Worm (Caenorhabditis elegans): ENCODE data around the gene unc-97.

The unc-97 gene

DNA sequence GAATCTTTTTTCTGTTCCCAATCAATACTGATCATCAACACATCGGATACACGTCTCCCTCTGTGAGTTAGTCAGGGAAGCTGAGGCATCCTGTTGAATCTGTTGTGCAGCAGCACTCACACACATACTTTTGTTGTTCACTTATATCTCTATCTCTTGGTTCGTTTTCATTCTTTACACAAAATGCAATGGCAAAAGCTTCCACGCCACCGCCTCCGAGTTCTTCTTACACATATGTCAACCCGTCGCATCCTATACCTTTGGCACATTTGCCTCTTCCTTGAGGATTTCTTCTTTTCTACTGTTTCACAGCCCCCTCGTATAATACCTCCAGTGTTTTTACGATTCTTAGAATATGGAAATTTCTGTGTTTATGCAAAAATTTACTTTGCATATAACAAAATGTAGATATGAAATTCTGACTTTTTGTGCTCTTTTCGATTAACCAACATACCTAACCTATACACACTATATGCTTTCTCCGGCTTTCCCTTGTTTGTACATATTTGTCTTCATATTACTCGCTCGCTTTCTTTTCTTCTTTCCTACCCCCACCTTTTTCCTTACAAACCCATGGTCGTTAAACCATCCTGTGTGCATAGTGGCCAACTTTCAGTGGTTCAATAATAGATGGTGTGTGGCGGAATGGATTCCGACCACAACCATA is at the start of gene unc-97:
Gene unc-97, plus strand, starts transcription at position 617 of the 667 bp plus-strand sequence.
- TF ChIP-seq hmbx-1 (tag; optimal IDR thresholded peaks at IDR 0.05) = no peak
- TF ChIP-seq scrt-1 (GFP tag; IDR thresholded peaks at IDR 0.05) = no peak
- TF ChIP-seq hnd-1 (tag; optimal IDR thresholded peaks at IDR 0.05) = no peak
- no peak for TF ChIP-seq hmg-4 (GFP tag; optimal IDR thresholded peaks at IDR 0.05)
- TF ChIP-seq flt-1 (GFP tag; IDR thresholded peaks at IDR 0.05) = no peak
- TF ChIP-seq tra-4 (tag; optimal IDR thresholded peaks at IDR 0.05) = no peak
- TF ChIP-seq ceh-36 (tag; optimal IDR thresholded peaks at IDR 0.05) = no peak
- no peak for TF ChIP-seq ama-1 (optimal IDR thresholded peaks at IDR 0.05)
- no peak for TF ChIP-seq ets-7 (tag; optimal IDR thresholded peaks at IDR 0.05)
- no peak for TF ChIP-seq ceh-13 (GFP tag; optimal IDR thresholded peaks at IDR 0.05)
- TF ChIP-seq sea-1 (GFP tag; conservative IDR thresholded peaks at IDR 0.05) = no peak
- TF ChIP-seq B0310.2 (tag; optimal IDR thresholded peaks at IDR 0.05) = no peak
- TF ChIP-seq F13C5.2 (tag; optimal IDR thresholded peaks at IDR 0.05) = no peak

DNA sequence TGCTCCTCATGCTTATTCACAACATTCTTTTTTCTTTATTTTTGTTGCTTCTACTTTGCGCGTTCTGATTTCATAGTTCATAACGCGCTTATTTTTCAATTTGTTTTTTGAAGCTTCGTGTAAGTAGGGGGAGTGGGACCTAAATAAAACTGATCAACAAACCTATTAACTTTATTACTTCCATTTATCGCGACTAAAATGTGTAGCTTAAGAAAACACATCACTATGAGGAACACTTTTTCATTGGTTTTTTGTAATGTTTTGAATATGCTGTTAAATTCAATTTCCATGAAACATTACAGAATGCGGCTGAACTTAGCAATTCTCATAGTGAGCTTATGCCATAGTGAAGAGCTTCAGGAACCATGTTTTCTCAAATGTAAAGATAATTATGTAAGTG is 49.3 kb upstream of the unc-97 start, which contains the start of gene C54G7.1:
Gene C54G7.1, plus strand, starts transcription at position 301 of the 400 bp plus-strand sequence.
- TF ChIP-seq hnd-1 (tag; optimal IDR thresholded peaks at IDR 0.05) (no peak), hmbx-1 (tag; optimal IDR thresholded peaks at IDR 0.05) (no peak), tbx-37 (GFP tag; conservative IDR thresholded peaks at IDR 0.05) (no peak), hmg-4 (GFP tag; optimal IDR thresholded peaks at IDR 0.05) (no peak), pes-1 (GFP tag; IDR thresholded peaks at IDR 0.05) (no peak), tra-4 (tag; optimal IDR thresholded peaks at IDR 0.05) (no peak), tbx-11 (GFP tag; IDR thresholded peaks at IDR 0.05) (no peak), flt-1 (GFP tag; IDR thresholded peaks at IDR 0.05) (no peak), ceh-13 (GFP tag; optimal IDR thresholded peaks at IDR 0.05) (no peak), sea-1 (GFP tag; conservative IDR thresholded peaks at IDR 0.05) (no peak)

DNA sequence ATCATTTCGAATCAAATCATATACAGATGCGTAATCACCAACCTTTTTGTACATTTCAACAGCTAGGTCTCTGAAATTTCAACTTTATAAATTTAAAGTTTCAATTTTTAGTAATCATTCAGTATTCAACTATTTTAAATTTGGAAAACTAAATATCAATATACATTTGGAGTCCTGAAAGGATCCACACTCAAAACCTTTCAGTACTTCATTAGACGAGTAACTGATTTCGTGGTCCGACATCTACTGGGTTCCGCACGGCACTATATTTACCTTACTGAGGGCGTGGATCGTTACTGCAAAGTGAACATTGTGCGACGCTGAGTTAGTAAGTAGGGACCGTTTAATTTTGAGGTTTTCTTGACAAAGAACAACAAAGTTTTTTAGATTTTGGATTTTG is 45.1 kb upstream of the unc-97 start:
- TF ChIP-seq B0310.2 (tag; optimal IDR thresholded peaks at IDR 0.05) (no peak), sea-1 (GFP tag; conservative IDR thresholded peaks at IDR 0.05) (no peak), tbx-37 (GFP tag; conservative IDR thresholded peaks at IDR 0.05) (no peak), pes-1 (GFP tag; IDR thresholded peaks at IDR 0.05) (no peak), tra-4 (tag; optimal IDR thresholded peaks at IDR 0.05) (no peak), ceh-36 (tag; optimal IDR thresholded peaks at IDR 0.05) (no peak), hmg-4 (GFP tag; optimal IDR thresholded peaks at IDR 0.05) (no peak), scrt-1 (GFP tag; IDR thresholded peaks at IDR 0.05) (no peak), hnd-1 (tag; optimal IDR thresholded peaks at IDR 0.05) (no peak), ama-1 (optimal IDR thresholded peaks at IDR 0.05) (no peak), ceh-13 (GFP tag; optimal IDR thresholded peaks at IDR 0.05) (no peak), flt-1 (GFP tag; IDR thresholded peaks at IDR 0.05) (no peak), aly-1 (tag; optimal IDR thresholded peaks at IDR 0.05) (no peak), ets-7 (tag; optimal IDR thresholded peaks at IDR 0.05) (no peak), hmbx-1 (tag; optimal IDR thresholded peaks at IDR 0.05) (no peak), tbx-11 (GFP tag; IDR thresholded peaks at IDR 0.05) (no peak), F13C5.2 (tag; optimal IDR thresholded peaks at IDR 0.05) (no peak)

DNA sequence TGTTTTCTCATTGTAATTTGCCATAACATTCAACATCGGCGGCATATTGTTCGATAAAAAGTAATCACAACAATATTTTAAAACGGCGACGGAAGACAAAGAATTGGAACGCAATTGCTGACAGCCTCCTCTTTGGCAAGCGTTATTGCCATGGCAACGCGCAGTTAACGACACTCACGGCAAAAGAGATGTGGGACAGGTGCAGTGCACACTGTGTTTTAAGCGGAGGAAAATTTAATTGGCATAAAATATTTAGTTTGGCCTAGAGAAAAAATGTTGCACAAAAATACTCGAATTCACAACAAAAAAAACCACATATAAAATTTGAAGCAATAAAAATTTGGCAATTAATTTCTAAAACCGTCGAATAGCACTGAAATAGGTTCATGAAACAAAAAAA is 40.3 kb upstream of the unc-97 start, which contains the start of gene ifta-1:
Gene ifta-1, minus strand, starts transcription at position 101 of the 400 bp plus-strand sequence.
- TF ChIP-seq ceh-36 (tag; optimal IDR thresholded peaks at IDR 0.05) (no peak), sea-1 (GFP tag; conservative IDR thresholded peaks at IDR 0.05) (no peak), pes-1 (GFP tag; IDR thresholded peaks at IDR 0.05) (no peak), scrt-1 (GFP tag; IDR thresholded peaks at IDR 0.05) (no peak), tra-4 (tag; optimal IDR thresholded peaks at IDR 0.05) (no peak), flt-1 (GFP tag; IDR thresholded peaks at IDR 0.05) (no peak), hnd-1 (tag; optimal IDR thresholded peaks at IDR 0.05) (no peak), B0310.2 (tag; optimal IDR thresholded peaks at IDR 0.05) (no peak), hmg-4 (GFP tag; optimal IDR thresholded peaks at IDR 0.05) (no peak), aly-1 (tag; optimal IDR thresholded peaks at IDR 0.05) (no peak), tbx-11 (GFP tag; IDR thresholded peaks at IDR 0.05) (no peak)

DNA sequence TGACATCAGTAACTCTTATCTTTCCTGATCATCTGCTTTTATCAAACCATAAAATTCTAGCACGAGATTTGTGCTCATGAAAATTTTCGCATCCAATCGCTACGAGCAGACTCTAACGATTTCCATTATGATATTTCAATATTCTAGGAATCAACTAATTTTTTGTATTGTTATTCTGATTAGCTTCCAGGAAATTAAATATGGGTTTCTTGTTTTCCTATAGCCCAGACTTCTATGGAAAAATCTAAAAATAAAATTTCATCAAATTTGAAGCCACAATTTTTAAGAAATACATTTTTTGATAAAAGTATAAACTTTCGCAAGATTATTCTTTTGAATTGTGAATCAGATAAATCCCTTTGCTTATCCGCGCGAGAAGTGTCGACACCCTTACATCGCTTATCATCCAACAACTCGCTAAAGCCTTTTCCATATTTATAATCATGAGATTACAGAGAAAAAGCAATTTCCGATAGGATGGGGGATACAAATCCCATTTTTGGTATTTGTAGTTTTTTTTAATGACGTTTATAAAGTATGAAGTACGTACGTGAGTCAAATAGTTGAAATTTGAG is 37.8 kb upstream of the unc-97 start:
- no peak for TF ChIP-seq tra-4 (tag; optimal IDR thresholded peaks at IDR 0.05)
- TF ChIP-seq hmbx-1 (tag; optimal IDR thresholded peaks at IDR 0.05) = no peak
- TF ChIP-seq flt-1 (GFP tag; IDR thresholded peaks at IDR 0.05) = no peak
- TF ChIP-seq ceh-36 (tag; optimal IDR thresholded peaks at IDR 0.05) = no peak
- TF ChIP-seq F13C5.2 (tag; optimal IDR thresholded peaks at IDR 0.05) = no peak

DNA sequence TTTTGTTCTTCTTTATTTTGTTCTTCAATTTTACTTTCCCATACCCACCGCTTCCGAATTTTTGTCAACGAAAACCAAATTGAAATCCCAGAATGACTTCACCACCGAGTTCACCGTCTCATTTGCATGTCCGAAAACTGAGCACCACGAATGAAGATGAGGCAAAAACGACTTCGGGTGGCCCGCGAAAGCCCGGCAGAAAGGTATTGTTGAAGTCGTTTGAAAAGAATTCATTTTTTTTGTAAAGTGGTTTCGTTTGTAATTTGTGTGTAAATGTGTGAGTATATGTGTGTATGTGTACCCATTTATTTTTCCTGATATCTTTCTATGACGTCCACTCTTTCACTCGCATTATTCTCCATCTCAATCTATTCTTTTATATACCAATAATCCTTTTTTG is 35.0 kb upstream of the unc-97 start, which contains the start of gene C38C5.1:
Gene C38C5.1, plus strand, starts transcription at position 90 of the 400 bp plus-strand sequence.
- TF ChIP-seq B0310.2 (tag; optimal IDR thresholded peaks at IDR 0.05) (no peak), flt-1 (GFP tag; IDR thresholded peaks at IDR 0.05) (no peak), scrt-1 (GFP tag; IDR thresholded peaks at IDR 0.05) (no peak), aly-1 (tag; optimal IDR thresholded peaks at IDR 0.05) (no peak), pes-1 (GFP tag; IDR thresholded peaks at IDR 0.05) (no peak), hmbx-1 (tag; optimal IDR thresholded peaks at IDR 0.05) (no peak), tbx-37 (GFP tag; conservative IDR thresholded peaks at IDR 0.05) (no peak), tra-4 (tag; optimal IDR thresholded peaks at IDR 0.05) (no peak), tbx-11 (GFP tag; IDR thresholded peaks at IDR 0.05) (no peak), hnd-1 (tag; optimal IDR thresholded peaks at IDR 0.05) (no peak), F13C5.2 (tag; optimal IDR thresholded peaks at IDR 0.05) (no peak), ceh-36 (tag; optimal IDR thresholded peaks at IDR 0.05) (no peak), ceh-13 (GFP tag; optimal IDR thresholded peaks at IDR 0.05) (no peak), ama-1 (optimal IDR thresholded peaks at IDR 0.05) (no peak), hmg-4 (GFP tag; optimal IDR thresholded peaks at IDR 0.05) (no peak), sea-1 (GFP tag; conservative IDR thresholded peaks at IDR 0.05) (no peak), ets-7 (tag; optimal IDR thresholded peaks at IDR 0.05) (no peak)

DNA sequence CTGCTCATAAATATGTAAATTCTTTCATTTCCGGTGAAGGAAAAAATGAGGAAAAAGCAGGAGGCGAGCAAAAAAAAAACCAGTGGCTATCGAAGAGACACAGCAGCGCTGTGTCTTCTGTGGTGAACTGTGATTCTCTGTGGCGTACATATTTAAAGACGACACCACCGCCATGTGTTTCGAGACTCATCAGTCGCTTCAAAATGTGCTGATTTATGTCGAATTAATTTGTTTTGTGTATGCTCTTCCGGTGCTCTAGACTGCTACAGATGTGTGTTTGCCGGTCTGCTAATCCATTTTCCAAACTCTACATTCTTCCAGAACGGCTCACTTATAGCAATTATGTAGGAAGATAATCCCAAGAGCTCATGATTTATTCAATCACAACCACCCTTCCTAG is 27.5 kb upstream of the unc-97 start:
- TF ChIP-seq tbx-37 (GFP tag; conservative IDR thresholded peaks at IDR 0.05) (no peak), tbx-11 (GFP tag; IDR thresholded peaks at IDR 0.05) (no peak), B0310.2 (tag; optimal IDR thresholded peaks at IDR 0.05) (no peak), hnd-1 (tag; optimal IDR thresholded peaks at IDR 0.05) (no peak), scrt-1 (GFP tag; IDR thresholded peaks at IDR 0.05) (no peak), F13C5.2 (tag; optimal IDR thresholded peaks at IDR 0.05) (no peak)
